Fruit fly (Drosophila melanogaster) whole organism, embryonic: ENCODE results near the gene CG5509.

ENCODE experiments used
- ATbp ChIP-seq: fragments of 200-800 bp; sonication (Bioruptor generic); optimal IDR thresholded peaks from 2 replicates; lab custom pipeline; 2017; ENCODE audit warnings: missing biosample characterization, mild to moderate bottlenecking, missing genetic modification characterization, missing genetic modification reagents
- Antp ChIP-seq: fragments of 200-800 bp; sonication (Bioruptor generic); optimal IDR thresholded peaks from 3 replicates; lab custom pipeline; 2016; ENCODE audit warnings: missing biosample characterization, missing genetic modification characterization
- Atf3 ChIP-seq: fragments of 200-800 bp; sonication (Bioruptor generic); optimal IDR thresholded peaks from 3 replicates; lab custom pipeline; 2016; ENCODE audit warnings: missing biosample characterization, missing genetic modification characterization
- BtbVII ChIP-seq: fragments of 200-800 bp; sonication (Bioruptor generic); optimal IDR thresholded peaks from 3 replicates; lab custom pipeline; 2017; ENCODE audit warnings: missing biosample characterization, mild to moderate bottlenecking, missing genetic modification characterization
- CG11247 ChIP-seq: fragments of 200-800 bp; sonication (Bioruptor generic); IDR thresholded peaks from 2 replicates; pipeline ENCODE4 v1.3.6; 2022; ENCODE audit warnings: missing biosample characterization, missing genetic modification characterization
- CG11695 ChIP-seq: fragments of 200-800 bp; sonication (Bioruptor generic); IDR thresholded peaks from 3 replicates; pipeline ENCODE4 v1.3.6; 2022; ENCODE audit warnings: missing biosample characterization, missing genetic modification characterization
- CG14441 ChIP-seq: fragments of 200-800 bp; sonication (Bioruptor generic); IDR thresholded peaks from 2 replicates; pipeline ENCODE4 v1.3.6; 2022; ENCODE audit warnings: missing biosample characterization, missing genetic modification characterization
- CG15514 ChIP-seq: fragments of 200-800 bp; sonication (Bioruptor generic); optimal IDR thresholded peaks from 3 replicates; lab custom pipeline; 2017; ENCODE audit warnings: missing biosample characterization, missing genetic modification characterization, mild to moderate bottlenecking, moderate library complexity, missing genetic modification reagents
- CG1647 ChIP-seq: fragments of 200-800 bp; sonication (Bioruptor generic); optimal IDR thresholded peaks from 3 replicates; lab custom pipeline; 2016; ENCODE audit warnings: missing biosample characterization, missing genetic modification characterization
- CG17186 ChIP-seq: fragments of 200-800 bp; sonication (Bioruptor generic); optimal IDR thresholded peaks from 3 replicates; lab custom pipeline; 2017; ENCODE audit warnings: missing biosample characterization, missing genetic modification reagents, missing genetic modification characterization
- CG17359 ChIP-seq: fragments of 200-800 bp; sonication (Bioruptor generic); optimal IDR thresholded peaks from 3 replicates; lab custom pipeline; 2018; ENCODE audit warnings: missing biosample characterization, mild to moderate bottlenecking, missing genetic modification characterization, moderate library complexity
- CG1792 ChIP-seq: fragments of 200-800 bp; sonication (Bioruptor generic); optimal IDR thresholded peaks from 2 replicates; lab custom pipeline; 2016; ENCODE audit warnings: missing biosample characterization, missing genetic modification characterization
- CG30431 ChIP-seq: fragments of 200-800 bp; sonication (Bioruptor generic); optimal IDR thresholded peaks from 2 replicates; lab custom pipeline; 2017; ENCODE audit warnings: missing biosample characterization, missing genetic modification characterization
- CG3065 ChIP-seq: fragments of 200-800 bp; sonication (Bioruptor generic); optimal IDR thresholded peaks from 2 replicates; lab custom pipeline; 2016; ENCODE audit warnings: missing biosample characterization, missing genetic modification characterization
- CG31365 ChIP-seq: fragments of 200-800 bp; sonication (Bioruptor generic); optimal IDR thresholded peaks from 2 replicates; lab custom pipeline; 2018; ENCODE audit warnings: missing biosample characterization, mild to moderate bottlenecking, missing genetic modification characterization
- CG32772 ChIP-seq: fragments of 200-800 bp; sonication (Bioruptor generic); IDR thresholded peaks from 2 replicates; pipeline ENCODE4 v1.3.6; 2022; ENCODE audit warnings: missing biosample characterization, missing genetic modification characterization
- CG3407 ChIP-seq: fragments of 200-800 bp; sonication (Bioruptor generic); optimal IDR thresholded peaks from 2 replicates; lab custom pipeline; 2018; ENCODE audit warnings: missing biosample characterization, mild to moderate bottlenecking, missing genetic modification characterization
- CG6254 ChIP-seq: fragments of 200-800 bp; sonication (Bioruptor generic); optimal IDR thresholded peaks from 3 replicates; lab custom pipeline; 2017; ENCODE audit warnings: mild to moderate bottlenecking, missing biosample characterization, missing genetic modification reagents, missing genetic modification characterization
- CG6854 ChIP-seq: fragments of 200-800 bp; sonication (Bioruptor generic); optimal IDR thresholded peaks from 3 replicates; lab custom pipeline; 2017; ENCODE audit warnings: missing biosample characterization, mild to moderate bottlenecking, missing genetic modification characterization
- CG8478 ChIP-seq: fragments of >200 bp; optimal IDR thresholded peaks from 2 replicates; lab custom pipeline; 2018
- CoRest ChIP-seq: fragments of 200-800 bp; sonication (Bioruptor generic); optimal IDR thresholded peaks from 3 replicates; lab custom pipeline; 2018; ENCODE audit warnings: missing biosample characterization, mild to moderate bottlenecking, missing genetic modification characterization, moderate library complexity
- Ets65A ChIP-seq: fragments of 200-800 bp; sonication (Bioruptor generic); peaks from one replicate; lab custom pipeline; 2016; ENCODE audit warnings: missing biosample characterization, missing genetic modification characterization
- H2.0 ChIP-seq: fragments of 200-800 bp; sonication (Bioruptor generic); IDR thresholded peaks from 2 replicates; pipeline ENCODE4 v1.3.6; 2022; ENCODE audit warnings: missing biosample characterization, missing genetic modification characterization
- HLH4C ChIP-seq: fragments of 200-800 bp; sonication (Bioruptor generic); IDR thresholded peaks from 3 replicates; pipeline ENCODE4 v1.3.6; 2022; ENCODE audit warnings: missing biosample characterization, missing genetic modification characterization; ENCODE audit not compliant: partially characterized antibody
- Hr39 ChIP-seq: fragments of >200 bp; optimal IDR thresholded peaks from 2 replicates; lab custom pipeline; 2017
- Med ChIP-seq: fragments of 200-800 bp; sonication (Bioruptor generic); peaks from one replicate; lab custom pipeline; 2016; ENCODE audit warnings: missing biosample characterization, missing genetic modification characterization, mild to moderate bottlenecking, inconsistent platforms, moderate library complexity
- Mes4 ChIP-seq: fragments of 200-800 bp; sonication (Bioruptor generic); optimal IDR thresholded peaks from 2 replicates; lab custom pipeline; 2016; ENCODE audit warnings: missing biosample characterization, missing genetic modification characterization
- Myb ChIP-seq: fragments of 200-800 bp; sonication (Bioruptor generic); optimal IDR thresholded peaks from 2 replicates; lab custom pipeline; 2016; ENCODE audit warnings: missing biosample characterization, missing genetic modification characterization
- Neu2 ChIP-seq: fragments of 200-800 bp; sonication (Bioruptor generic); optimal IDR thresholded peaks from 3 replicates; lab custom pipeline; 2016; ENCODE audit warnings: missing biosample characterization, missing genetic modification characterization, borderline replicate concordance
- Nf-YB ChIP-seq: fragments of 200-800 bp; sonication (Bioruptor generic); optimal IDR thresholded peaks from 3 replicates; lab custom pipeline; 2019; ENCODE audit warnings: missing biosample characterization, mild to moderate bottlenecking, missing genetic modification characterization, moderate library complexity
- Rx ChIP-seq: fragments of 200-800 bp; sonication (Bioruptor generic); IDR thresholded peaks from 2 replicates; pipeline ENCODE4 v1.3.6; 2022; ENCODE audit warnings: missing biosample characterization, missing genetic modification characterization
- Six4 ChIP-seq: fragments of 200-800 bp; sonication (Bioruptor generic); optimal IDR thresholded peaks from 2 replicates; lab custom pipeline; 2016; ENCODE audit warnings: missing biosample characterization, missing genetic modification characterization
- Taf1 ChIP-seq: fragments of 200-800 bp; sonication (Bioruptor generic); IDR thresholded peaks from 2 replicates; pipeline ENCODE4 v1.3.6; 2022; ENCODE audit warnings: missing biosample characterization, missing genetic modification characterization
- ap ChIP-seq: fragments of 200-800 bp; sonication (Bioruptor generic); IDR thresholded peaks from 2 replicates; pipeline ENCODE4 v1.3.6; 2022; ENCODE audit warnings: missing biosample characterization, missing genetic modification characterization
- bbx ChIP-seq: fragments of 200-800 bp; sonication (Bioruptor generic); IDR thresholded peaks from 2 replicates; pipeline ENCODE4 v1.3.6; 2022; ENCODE audit warnings: missing biosample characterization, missing genetic modification characterization; ENCODE audit not compliant: partially characterized antibody
- ci ChIP-seq: fragments of 200-800 bp; sonication (Bioruptor generic); IDR thresholded peaks from 3 replicates; pipeline ENCODE4 v1.3.6; 2022; ENCODE audit warnings: missing biosample characterization, missing genetic modification characterization
- corto ChIP-seq: fragments of 200-800 bp; sonication (Bioruptor generic); optimal IDR thresholded peaks from 2 replicates; lab custom pipeline; 2016; ENCODE audit warnings: missing biosample characterization, mild to moderate bottlenecking, missing genetic modification characterization, moderate library complexity
- dmrt99B ChIP-seq: fragments of 200-800 bp; sonication (Bioruptor generic); optimal IDR thresholded peaks from 2 replicates; lab custom pipeline; 2018; ENCODE audit warnings: missing biosample characterization, mild to moderate bottlenecking, missing genetic modification characterization, moderate library complexity
- ewg ChIP-seq: fragments of 200-800 bp; sonication (Bioruptor generic); optimal IDR thresholded peaks from 3 replicates; lab custom pipeline; 2017; ENCODE audit warnings: mild to moderate bottlenecking, missing biosample characterization, missing genetic modification reagents, missing genetic modification characterization
- fd64A ChIP-seq: fragments of 200-800 bp; sonication (Bioruptor generic); optimal IDR thresholded peaks from 3 replicates; lab custom pipeline; 2018; ENCODE audit warnings: missing biosample characterization, mild to moderate bottlenecking, missing genetic modification characterization
- gro ChIP-seq: fragments of 200-800 bp; sonication (Bioruptor generic); optimal IDR thresholded peaks from 2 replicates; lab custom pipeline; 2016; ENCODE audit warnings: missing biosample characterization, missing genetic modification characterization
- peb ChIP-seq: fragments of 200-800 bp; sonication (Bioruptor generic); IDR thresholded peaks from 2 replicates; pipeline ENCODE4 v1.3.6; 2022; ENCODE audit warnings: missing biosample characterization, missing genetic modification characterization
- psq ChIP-seq: fragments of 200-800 bp; sonication (Bioruptor generic); optimal IDR thresholded peaks from 2 replicates; lab custom pipeline; 2017; ENCODE audit warnings: missing biosample characterization, missing genetic modification characterization
- pzg ChIP-seq: fragments of 200-800 bp; sonication (Bioruptor generic); optimal IDR thresholded peaks from 3 replicates; lab custom pipeline; 2018; ENCODE audit warnings: missing biosample characterization, mild to moderate bottlenecking, missing genetic modification characterization, moderate library complexity
- row ChIP-seq: fragments of 200-800 bp; sonication (Bioruptor generic); IDR thresholded peaks from 3 replicates; pipeline ENCODE4 v1.3.6; 2022; ENCODE audit warnings: missing biosample characterization, missing genetic modification characterization
- schlank ChIP-seq: fragments of 200-800 bp; sonication (Bioruptor generic); optimal IDR thresholded peaks from 2 replicates; lab custom pipeline; 2018; ENCODE audit warnings: missing biosample characterization, mild to moderate bottlenecking, missing genetic modification characterization
- so ChIP-seq: fragments of 200-800 bp; sonication (Bioruptor generic); IDR thresholded peaks from 3 replicates; pipeline ENCODE4 v1.3.6; 2022; ENCODE audit warnings: missing biosample characterization, missing genetic modification characterization
- stc ChIP-seq: fragments of 200-800 bp; sonication (Bioruptor generic); IDR thresholded peaks from 2 replicates; pipeline ENCODE4 v1.3.6; 2022; ENCODE audit warnings: missing biosample characterization, missing genetic modification characterization
- tio ChIP-seq: fragments of 200-800 bp; sonication (Bioruptor generic); optimal IDR thresholded peaks from 2 replicates; lab custom pipeline; 2017; ENCODE audit warnings: missing biosample characterization, missing genetic modification characterization, inconsistent platforms
- z ChIP-seq: fragments of 200-800 bp; sonication (Bioruptor generic); IDR thresholded peaks from 3 replicates; pipeline ENCODE4 v1.3.6; 2022; ENCODE audit warnings: missing biosample characterization, missing genetic modification characterization
- zen ChIP-seq: fragments of 200-800 bp; sonication (Bioruptor generic); optimal IDR thresholded peaks from 3 replicates; lab custom pipeline; 2018; ENCODE audit warnings: missing biosample characterization, mild to moderate bottlenecking, missing genetic modification characterization, moderate library complexity

CG5509 gene

dm6 chr3R:12425510-12426309, 26.6 kb upstream of the CG5509 start, which contains the start of gene Pp1-87B (continued):
- no peak for TF ChIP-seq CG11247 (GFP tag; lab: Robert Waterston, UW)
- TF ChIP-seq dmrt99B (tag; lab: Kevin White, UChicago) = no peak
- no peak for TF ChIP-seq Atf3 (GFP tag; lab: Kevin White, UChicago)
- TF ChIP-seq CG8478 (lab: Kevin White, UChicago) = peak; percentile 97
- no peak for TF ChIP-seq peb (GFP tag; lab: Robert Waterston, UW)
- TF ChIP-seq CG30431 = no peak
- no peak for TF ChIP-seq ap (GFP tag; lab: Robert Waterston, UW)
- peak; percentile 54 for TF ChIP-seq CG17186 (GFP tag; lab: Kevin White, UChicago)
- TF ChIP-seq bbx = no peak
- no peak for TF ChIP-seq schlank (tag; lab: Kevin White, UChicago)
- TF ChIP-seq Neu2 (GFP tag; lab: Kevin White, UChicago) = no peak
- no peak for TF ChIP-seq CG6254 (GFP tag; lab: Kevin White, UChicago)
- 0 out of 3 replicates have a peak, but pooled peaks have one; percentile 10 for TF ChIP-seq row (GFP tag; lab: Robert Waterston, UW)
- TF ChIP-seq z (GFP tag; lab: Robert Waterston, UW) = no peak
- TF ChIP-seq fd64A = no peak
- no peak for TF ChIP-seq CG31365 (tag; lab: Kevin White, UChicago)
- TF ChIP-seq tio (GFP tag; lab: Kevin White, UChicago) = no peak
- no peak for TF ChIP-seq Six4
- no peak for TF ChIP-seq CG3407 (GFP tag; lab: Kevin White, UChicago)
- no peak for TF ChIP-seq CG17359 (tag; lab: Kevin White, UChicago)
- TF ChIP-seq ATbp = no peak
- no peak for TF ChIP-seq CG32772 (GFP tag; lab: Robert Waterston, UW)
- no peak for TF ChIP-seq Antp (GFP tag; lab: Kevin White, UChicago)
- peak; percentile 63 for TF ChIP-seq CoRest (tag; lab: Kevin White, UChicago)
- no peak for TF ChIP-seq CG1647 (GFP tag; lab: Kevin White, UChicago)
- no peak for TF ChIP-seq corto (GFP tag; lab: Kevin White, UChicago)
- no peak for TF ChIP-seq Rx (GFP tag; lab: Robert Waterston, UW)
- TF ChIP-seq Med (GFP tag; lab: Kevin White, UChicago) = peak; percentile 76
- no peak for TF ChIP-seq psq (GFP tag; lab: Kevin White, UChicago)
- TF ChIP-seq Hr39 (lab: Kevin White, UChicago) = no peak
- no peak for TF ChIP-seq so (GFP tag; lab: Robert Waterston, UW)
- TF ChIP-seq CG6854 (GFP tag; lab: Kevin White, UChicago) = no peak
- no peak for TF ChIP-seq Mes4
- TF ChIP-seq H2.0 (GFP tag; lab: Robert Waterston, UW) = no peak
- TF ChIP-seq CG14441 (GFP tag; lab: Robert Waterston, UW) = no peak
- TF ChIP-seq pzg (GFP tag; lab: Kevin White, UChicago) = peak; percentile 77
- TF ChIP-seq Nf-YB (GFP tag; lab: Kevin White, UChicago) = peak; percentile 13
- TF ChIP-seq BtbVII (GFP tag; lab: Kevin White, UChicago) = no peak
- TF ChIP-seq ci (GFP tag; lab: Robert Waterston, UW) = 0 out of 3 replicates have a peak, but pooled peaks have one; percentile 5
- no peak for TF ChIP-seq CG1792 (GFP tag; lab: Kevin White, UChicago)
- peak; percentile 89 for TF ChIP-seq Ets65A (GFP tag; lab: Kevin White, UChicago)
- no peak for TF ChIP-seq CG15514
- no peak for TF ChIP-seq CG3065 (GFP tag; lab: Kevin White, UChicago)
- TF ChIP-seq Taf1 (GFP tag; lab: Robert Waterston, UW) = no peak
- TF ChIP-seq HLH4C = peak; percentile 66; the same call in 2 of the 3 replicates
- TF ChIP-seq Myb (GFP tag; lab: Kevin White, UChicago) = peak; percentile 74
- TF ChIP-seq CG11695 (GFP tag; lab: Robert Waterston, UW) = no peak
- no peak for TF ChIP-seq gro (GFP tag; lab: Kevin White, UChicago)
- no peak for TF ChIP-seq ewg (GFP tag; lab: Kevin White, UChicago)
- TF ChIP-seq stc (GFP tag; lab: Robert Waterston, UW) = no peak
- TF ChIP-seq zen (tag; lab: Kevin White, UChicago) = peak; percentile 38
